Worm (Caenorhabditis elegans) whole organism, midembryonic: ENCODE results near the gene dpy-13.
"Not testable (repeated sequence)": the region's sequence is repeated elsewhere in the genome, so short reads cannot be mapped to it uniquely, and the experiment has no call there.

Source experiments
- T22C8.4 ChIP-seq: fragments of 200-800 bp; sonication (Bioruptor generic); IDR thresholded peaks from 2 replicates; pipeline ENCODE4 v1.3.6; 2022; ENCODE audit warnings: missing genetic modification characterization, missing compliant biosample characterization
- cog-1 ChIP-seq: sonication (generic microtip); optimal IDR thresholded peaks from 2 replicates; lab custom pipeline; 2016; ENCODE audit warnings: missing genetic modification characterization, missing compliant biosample characterization
- flt-1 ChIP-seq: fragments of 200-800 bp; sonication (Bioruptor generic); IDR thresholded peaks from 2 replicates; pipeline ENCODE4 v1.3.6; 2022; ENCODE audit warnings: missing genetic modification characterization, missing compliant biosample characterization
- klf-2 ChIP-seq: fragments of 200-800 bp; sonication (Bioruptor generic); conservative IDR thresholded peaks from 2 replicates; pipeline ENCODE4 v1.3.6; 2022; ENCODE audit warnings: missing genetic modification reagents, missing genetic modification characterization, missing compliant biosample characterization
- med-1 ChIP-seq: sonication (generic microtip); optimal IDR thresholded peaks from 2 replicates; lab custom pipeline; 2017; ENCODE audit warnings: missing genetic modification characterization, mild to moderate bottlenecking, missing compliant biosample characterization, antibody characterized with exemption, missing genetic modification reagents; ENCODE audit not compliant: insufficient read depth
- ref-1 ChIP-seq: fragments of 200-800 bp; sonication (Bioruptor generic); conservative IDR thresholded peaks from 2 replicates; pipeline ENCODE4 v1.3.6; 2022; ENCODE audit warnings: missing genetic modification reagents, missing genetic modification characterization, missing compliant biosample characterization
- tab-1 ChIP-seq: fragments of 200-800 bp; sonication (Bioruptor generic); IDR thresholded peaks from 2 replicates; pipeline ENCODE4 v1.3.6; 2022; ENCODE audit warnings: missing genetic modification characterization, missing compliant biosample characterization
- ztf-23 ChIP-seq: fragments of 200-800 bp; sonication (Bioruptor generic); IDR thresholded peaks from 2 replicates; pipeline ENCODE4 v1.3.6; 2022; ENCODE audit warnings: missing genetic modification reagents, missing genetic modification characterization, missing compliant biosample characterization
- ztf-29 ChIP-seq: fragments of 200-800 bp; sonication (Bioruptor generic); IDR thresholded peaks from 2 replicates; pipeline ENCODE4 v1.3.6; 2022; ENCODE audit warnings: missing genetic modification reagents, missing genetic modification characterization, missing compliant biosample characterization

Gene dpy-13

ce11 chrIV:4235315-4236024 is at the start of gene dpy-13, which contains the start of gene zipt-2.2:
dpy-13 (plus strand) TSS chrIV:4235614.
zipt-2.2 (minus strand) TSS chrIV:4235365.
- TF ChIP-seq cog-1 (no peak), med-1 (GFP tag; lab: Kevin White, UChicago) (no peak), flt-1 (GFP tag; lab: Robert Waterston, UW) (no peak), tab-1 (GFP tag; lab: Robert Waterston, UW) (no peak), ztf-23 (no peak), ztf-29 (GFP tag; lab: Robert Waterston, UW) (no peak), T22C8.4 (no peak), ref-1 (GFP tag; lab: Robert Waterston, UW) (no peak), klf-2 (GFP tag; lab: Robert Waterston, UW) (no peak)

DNA sequence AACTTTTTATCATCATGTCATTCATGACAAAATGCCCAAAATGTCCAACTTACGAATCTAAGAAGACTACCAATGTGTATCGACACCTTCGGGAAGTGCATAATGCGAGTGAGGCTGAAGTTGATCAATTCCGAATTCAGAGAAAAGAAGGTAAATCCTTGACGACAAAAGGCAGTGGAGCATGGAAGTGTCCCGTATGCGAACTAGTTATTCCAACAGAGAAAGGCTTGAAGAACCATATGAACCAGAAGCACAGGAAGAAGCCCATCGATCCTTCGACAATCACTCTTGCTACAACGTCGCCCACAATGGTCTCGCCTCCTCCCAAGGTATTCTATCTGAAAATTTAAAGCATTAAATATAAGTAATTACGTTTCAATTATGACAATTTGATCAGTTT is 49.3 kb upstream of the dpy-13 start, which contains the start of gene K08D10.11:
Gene K08D10.11 (minus strand): TSS at position 101 of the 400 bp plus-strand sequence.
- TF ChIP-seq T22C8.4; flt-1 (GFP tag; lab: Robert Waterston, UW); med-1 (GFP tag; lab: Kevin White, UChicago): not testable (repeated sequence)

DNA sequence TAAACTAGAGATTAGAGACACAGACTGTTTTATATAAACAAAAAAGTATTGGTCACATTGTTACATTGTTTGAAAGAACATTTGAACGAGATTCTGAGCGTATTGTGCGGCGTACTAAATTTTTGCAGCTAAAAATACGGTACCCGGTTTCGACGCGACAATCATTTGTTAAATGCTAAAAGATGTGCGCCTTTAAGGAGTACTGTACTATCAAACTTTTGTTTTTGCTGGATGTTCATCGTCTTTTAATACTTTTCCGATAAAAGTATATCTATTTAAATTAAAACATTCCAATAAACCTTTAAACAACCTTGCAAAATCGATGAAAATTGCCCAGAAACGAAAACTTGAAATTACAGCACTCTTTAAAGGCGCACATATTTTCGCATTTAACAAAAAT is 38.7 kb upstream of the dpy-13 start, which contains the start of gene K06B9.6:
Gene K06B9.6 (minus strand): TSS at position 101 of the 400 bp plus-strand sequence.
- not testable (repeated sequence) for TF ChIP-seq ztf-29 (GFP tag; lab: Robert Waterston, UW); ztf-23; ref-1 (GFP tag; lab: Robert Waterston, UW)

DNA sequence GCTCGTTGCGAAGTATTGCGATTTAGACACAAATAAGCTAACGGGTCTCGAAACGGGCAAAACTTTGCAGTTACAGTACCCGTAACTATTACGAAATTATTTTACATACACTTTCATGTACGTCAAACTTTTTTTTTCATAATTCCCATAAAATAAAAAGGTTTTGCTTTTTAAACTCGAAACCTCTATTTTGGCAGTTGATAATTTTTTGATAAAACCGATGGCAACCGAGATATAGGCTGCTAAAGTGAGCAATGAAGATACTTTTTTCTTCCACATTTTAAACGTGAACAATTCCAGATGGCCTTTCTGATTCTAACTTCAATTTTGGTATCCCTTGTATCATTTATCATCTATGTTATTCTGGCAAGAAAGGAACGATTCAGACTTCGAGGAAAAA is 38.2 kb upstream of the dpy-13 start, which contains the start of gene cyp-25A6:
Gene cyp-25A6 (plus strand): TSS at position 301 of the 400 bp plus-strand sequence.
- not testable (repeated sequence) for TF ChIP-seq T22C8.4; flt-1 (GFP tag; lab: Robert Waterston, UW); klf-2 (GFP tag; lab: Robert Waterston, UW)

DNA sequence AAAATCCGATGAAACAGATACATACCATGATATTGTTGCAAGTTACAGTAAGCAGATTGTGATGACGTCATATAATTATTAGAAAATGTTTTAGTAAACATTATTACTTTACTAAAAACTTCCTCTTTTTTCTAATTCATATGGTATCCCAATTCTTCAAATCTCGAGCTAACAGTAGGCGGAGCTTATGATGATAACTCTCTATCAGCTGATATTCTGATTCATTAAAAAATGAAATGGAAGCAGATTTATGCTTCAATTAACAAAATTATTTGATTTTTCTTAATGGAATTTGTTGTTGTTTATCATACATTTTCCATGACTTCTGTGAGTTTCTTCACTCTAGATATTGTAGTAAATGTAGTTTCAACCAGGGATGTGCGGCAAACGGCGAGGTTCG is 31.1 kb upstream of the dpy-13 start, which contains the start of gene pax-2:
Gene pax-2 (minus strand): TSS at position 101 of the 400 bp plus-strand sequence.
- TF ChIP-seq flt-1 (GFP tag; lab: Robert Waterston, UW) (no peak), klf-2 (GFP tag; lab: Robert Waterston, UW) (no peak), cog-1 (no peak), T22C8.4 (no peak), ref-1 (GFP tag; lab: Robert Waterston, UW) (no peak), ztf-29 (GFP tag; lab: Robert Waterston, UW) (no peak), ztf-23 (no peak), tab-1 (GFP tag; lab: Robert Waterston, UW) (no peak)

- TF ChIP-seq tab-1 (GFP tag; lab: Robert Waterston, UW): no peak
- no peak for TF ChIP-seq ref-1 (GFP tag; lab: Robert Waterston, UW)
- no peak for TF ChIP-seq ztf-23
- no peak for TF ChIP-seq flt-1 (GFP tag; lab: Robert Waterston, UW)
- no peak for TF ChIP-seq med-1 (GFP tag; lab: Kevin White, UChicago)
- TF ChIP-seq klf-2 (GFP tag; lab: Robert Waterston, UW): no peak
Observed at ce11 chrIV:4207088-4207487, 28.3 kb upstream of the dpy-13 start, which contains the start of gene osgn-1. osgn-1 (plus strand) TSS chrIV:4207388.

ce11 chrIV:4209084-4209483 is 26.3 kb upstream of the dpy-13 start:
- TF ChIP-seq klf-2 (GFP tag; lab: Robert Waterston, UW): no peak
- TF ChIP-seq cog-1: no peak

DNA sequence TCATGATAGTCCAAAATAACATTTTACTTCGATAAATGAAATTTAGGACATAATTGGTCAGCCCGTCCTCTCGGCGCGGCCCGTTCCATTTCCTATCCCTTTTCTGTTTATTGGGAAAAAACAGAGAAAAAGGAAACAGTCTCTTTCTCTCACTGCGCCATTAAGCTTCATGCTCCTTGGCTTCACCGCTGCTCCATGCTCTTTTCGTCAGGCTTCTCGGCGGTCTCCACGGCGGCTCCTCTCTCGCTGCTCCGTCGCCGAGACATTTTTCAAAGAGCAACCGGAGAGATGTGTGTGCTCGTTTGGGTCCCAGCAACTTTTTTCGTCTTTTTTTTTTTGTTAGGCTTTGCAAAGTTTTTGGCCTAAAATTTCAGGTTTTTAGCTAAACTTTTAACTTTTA is 24.5 kb upstream of the dpy-13 start:
- TF ChIP-seq klf-2 (GFP tag; lab: Robert Waterston, UW) (no peak), flt-1 (GFP tag; lab: Robert Waterston, UW) (no peak), tab-1 (GFP tag; lab: Robert Waterston, UW) (no peak), ztf-29 (GFP tag; lab: Robert Waterston, UW) (no peak), med-1 (GFP tag; lab: Kevin White, UChicago) (no peak), T22C8.4 (no peak), cog-1 (no peak), ztf-23 (no peak), ref-1 (GFP tag; lab: Robert Waterston, UW) (no peak)

DNA sequence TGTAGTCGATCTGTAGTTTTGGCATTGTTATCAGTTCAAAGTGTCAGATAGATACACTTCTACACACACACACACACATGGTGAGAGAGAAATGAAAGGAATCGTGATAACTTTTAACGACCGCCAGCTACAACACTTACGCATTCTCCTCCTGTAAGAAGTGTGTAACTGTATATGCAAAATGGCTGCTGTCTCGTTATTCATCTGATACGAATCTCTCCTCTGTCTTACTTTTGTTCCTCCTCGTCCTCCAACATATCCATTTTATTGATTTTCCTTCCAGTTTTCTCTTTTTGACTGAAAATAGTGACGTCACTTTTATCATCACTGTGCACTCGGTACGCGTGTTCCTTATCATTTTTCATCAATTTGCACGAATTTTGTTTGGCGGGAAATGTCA is 22.7 kb upstream of the dpy-13 start:
- no peak for TF ChIP-seq ztf-23
- TF ChIP-seq ref-1 (GFP tag; lab: Robert Waterston, UW): no peak
- no peak for TF ChIP-seq cog-1
- TF ChIP-seq med-1 (GFP tag; lab: Kevin White, UChicago): no peak
- no peak for TF ChIP-seq T22C8.4
- no peak for TF ChIP-seq klf-2 (GFP tag; lab: Robert Waterston, UW)
- TF ChIP-seq tab-1 (GFP tag; lab: Robert Waterston, UW): no peak
- no peak for TF ChIP-seq flt-1 (GFP tag; lab: Robert Waterston, UW)
- TF ChIP-seq ztf-29 (GFP tag; lab: Robert Waterston, UW): no peak

DNA sequence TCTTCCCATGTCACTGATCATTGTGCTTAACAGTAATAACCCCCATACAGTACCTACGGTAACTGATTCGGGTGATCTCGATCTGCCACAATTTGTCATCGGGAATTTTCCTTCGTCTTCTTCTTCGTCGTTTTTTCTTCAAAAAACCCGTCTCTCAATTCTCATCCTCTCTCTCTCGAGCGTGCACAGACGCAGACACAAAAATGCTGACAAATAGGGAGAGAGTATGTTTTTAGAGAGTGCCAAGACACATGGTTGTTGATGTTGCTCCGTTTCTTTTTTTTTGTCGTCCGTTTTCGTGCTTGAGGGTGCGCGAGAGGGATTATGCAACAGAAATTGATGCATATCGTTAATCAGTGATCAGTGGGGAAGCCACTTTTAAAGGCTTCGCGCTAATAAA is 20.1 kb upstream of the dpy-13 start:
- TF ChIP-seq T22C8.4 (no peak), med-1 (GFP tag; lab: Kevin White, UChicago) (no peak), ztf-23 (no peak), ref-1 (GFP tag; lab: Robert Waterston, UW) (no peak)
